Worm (Caenorhabditis elegans): ENCODE data around the gene cutl-1.

Gene cutl-1

ce11 chrV:13367024-13367423 is 38.9 kb downstream of the cutl-1 start, which contains the start of gene srx-125:
srx-125 (plus strand) TSS chrV:13367324.
- TF ChIP-seq klf-2 (GFP tag; conservative IDR thresholded peaks at IDR 0.05) (no peak), ztf-29 (GFP tag; IDR thresholded peaks at IDR 0.05) (no peak), T22C8.4 (GFP tag; IDR thresholded peaks at IDR 0.05) (no peak), ref-1 (GFP tag; conservative IDR thresholded peaks at IDR 0.05) (no peak), ztf-23 (GFP tag; IDR thresholded peaks at IDR 0.05) (no peak), cog-1 (tag; optimal IDR thresholded peaks at IDR 0.05) (no peak), flt-1 (GFP tag; IDR thresholded peaks at IDR 0.05) (no peak), tab-1 (GFP tag; IDR thresholded peaks at IDR 0.05) (no peak), med-1 (GFP tag; optimal IDR thresholded peaks at IDR 0.05; ENCODE audit: insufficient read depth) (no peak)

ce11 chrV:13366488-13366887 is 39.4 kb downstream of the cutl-1 start:
- no peak for TF ChIP-seq flt-1 (GFP tag; IDR thresholded peaks at IDR 0.05)
- no peak for TF ChIP-seq T22C8.4 (GFP tag; IDR thresholded peaks at IDR 0.05)
- no peak for TF ChIP-seq ref-1 (GFP tag; conservative IDR thresholded peaks at IDR 0.05)
- no peak for TF ChIP-seq med-1 (GFP tag; optimal IDR thresholded peaks at IDR 0.05; ENCODE audit: insufficient read depth)
- no peak for TF ChIP-seq tab-1 (GFP tag; IDR thresholded peaks at IDR 0.05)
- TF ChIP-seq ztf-29 (GFP tag; IDR thresholded peaks at IDR 0.05), result no peak
- TF ChIP-seq klf-2 (GFP tag; conservative IDR thresholded peaks at IDR 0.05), result no peak

- TF ChIP-seq cog-1 (tag; optimal IDR thresholded peaks at IDR 0.05) (no peak), flt-1 (GFP tag; IDR thresholded peaks at IDR 0.05) (no peak), tab-1 (GFP tag; IDR thresholded peaks at IDR 0.05) (no peak), ztf-29 (GFP tag; IDR thresholded peaks at IDR 0.05) (no peak), klf-2 (GFP tag; conservative IDR thresholded peaks at IDR 0.05) (no peak), ref-1 (GFP tag; conservative IDR thresholded peaks at IDR 0.05) (no peak), med-1 (GFP tag; optimal IDR thresholded peaks at IDR 0.05; ENCODE audit: insufficient read depth) (no peak), ztf-23 (GFP tag; IDR thresholded peaks at IDR 0.05) (no peak), T22C8.4 (GFP tag; IDR thresholded peaks at IDR 0.05) (no peak)
Observed at ce11 chrV:13364227-13364626, 41.7 kb downstream of the cutl-1 start.

- no peak for TF ChIP-seq tab-1 (GFP tag; IDR thresholded peaks at IDR 0.05)
- no peak for TF ChIP-seq ref-1 (GFP tag; conservative IDR thresholded peaks at IDR 0.05)
- no peak for TF ChIP-seq T22C8.4 (GFP tag; IDR thresholded peaks at IDR 0.05)
- TF ChIP-seq cog-1 (tag; optimal IDR thresholded peaks at IDR 0.05), result no peak
- no peak for TF ChIP-seq klf-2 (GFP tag; conservative IDR thresholded peaks at IDR 0.05)
- TF ChIP-seq med-1 (GFP tag; optimal IDR thresholded peaks at IDR 0.05; ENCODE audit: insufficient read depth), result no peak
- no peak for TF ChIP-seq ztf-29 (GFP tag; IDR thresholded peaks at IDR 0.05)
- TF ChIP-seq ztf-23 (GFP tag; IDR thresholded peaks at IDR 0.05), result no peak
- TF ChIP-seq flt-1 (GFP tag; IDR thresholded peaks at IDR 0.05), result no peak
Observed at ce11 chrV:13363415-13363814, 42.5 kb downstream of the cutl-1 start, which contains the start of gene srg-46. srg-46 (plus strand) TSS chrV:13363715.

ce11 chrV:13360254-13360653 is 45.7 kb downstream of the cutl-1 start, which contains the start of gene F32H5.4:
F32H5.4 (plus strand) TSS chrV:13360554.
- TF ChIP-seq cog-1 (tag; optimal IDR thresholded peaks at IDR 0.05) (no peak), med-1 (GFP tag; optimal IDR thresholded peaks at IDR 0.05; ENCODE audit: insufficient read depth) (no peak), klf-2 (GFP tag; conservative IDR thresholded peaks at IDR 0.05) (no peak), tab-1 (GFP tag; IDR thresholded peaks at IDR 0.05) (no peak), ref-1 (GFP tag; conservative IDR thresholded peaks at IDR 0.05) (no peak), ztf-29 (GFP tag; IDR thresholded peaks at IDR 0.05) (no peak), T22C8.4 (GFP tag; IDR thresholded peaks at IDR 0.05) (no peak), ztf-23 (GFP tag; IDR thresholded peaks at IDR 0.05) (no peak), flt-1 (GFP tag; IDR thresholded peaks at IDR 0.05) (no peak)

- no peak for TF ChIP-seq flt-1 (GFP tag; IDR thresholded peaks at IDR 0.05)
- TF ChIP-seq klf-2 (GFP tag; conservative IDR thresholded peaks at IDR 0.05), result no peak
- no peak for TF ChIP-seq tab-1 (GFP tag; IDR thresholded peaks at IDR 0.05)
- TF ChIP-seq T22C8.4 (GFP tag; IDR thresholded peaks at IDR 0.05), result no peak
- no peak for TF ChIP-seq med-1 (GFP tag; optimal IDR thresholded peaks at IDR 0.05; ENCODE audit: insufficient read depth)
- no peak for TF ChIP-seq ztf-29 (GFP tag; IDR thresholded peaks at IDR 0.05)
- TF ChIP-seq cog-1 (tag; optimal IDR thresholded peaks at IDR 0.05), result no peak
- TF ChIP-seq ztf-23 (GFP tag; IDR thresholded peaks at IDR 0.05), result no peak
- TF ChIP-seq ref-1 (GFP tag; conservative IDR thresholded peaks at IDR 0.05), result no peak
Observed at ce11 chrV:13358823-13359592, 46.9 kb downstream of the cutl-1 start, which contains the start of gene F32H5.3. F32H5.3 (plus strand) TSS chrV:13359335.

- TF ChIP-seq flt-1 (GFP tag; IDR thresholded peaks at IDR 0.05) (no peak), cog-1 (tag; optimal IDR thresholded peaks at IDR 0.05) (no peak), med-1 (GFP tag; optimal IDR thresholded peaks at IDR 0.05; ENCODE audit: insufficient read depth) (no peak), ztf-29 (GFP tag; IDR thresholded peaks at IDR 0.05) (no peak), tab-1 (GFP tag; IDR thresholded peaks at IDR 0.05) (no peak), klf-2 (GFP tag; conservative IDR thresholded peaks at IDR 0.05) (no peak), T22C8.4 (GFP tag; IDR thresholded peaks at IDR 0.05) (no peak), ztf-23 (GFP tag; IDR thresholded peaks at IDR 0.05) (no peak)
Observed at ce11 chrV:13357652-13358281, 48.1 kb downstream of the cutl-1 start, which contains the start of gene F32H5.1. F32H5.1 (minus strand) TSS chrV:13358037.

ce11 chrV:13356210-13356609 is 49.7 kb downstream of the cutl-1 start:
- TF ChIP-seq T22C8.4 (GFP tag; IDR thresholded peaks at IDR 0.05), result no peak
- no peak for TF ChIP-seq ref-1 (GFP tag; conservative IDR thresholded peaks at IDR 0.05)
- no peak for TF ChIP-seq med-1 (GFP tag; optimal IDR thresholded peaks at IDR 0.05; ENCODE audit: insufficient read depth)
- no peak for TF ChIP-seq tab-1 (GFP tag; IDR thresholded peaks at IDR 0.05)
- no peak for TF ChIP-seq ztf-29 (GFP tag; IDR thresholded peaks at IDR 0.05)
- TF ChIP-seq cog-1 (tag; optimal IDR thresholded peaks at IDR 0.05), result no peak
- TF ChIP-seq ztf-23 (GFP tag; IDR thresholded peaks at IDR 0.05), result no peak
- no peak for TF ChIP-seq flt-1 (GFP tag; IDR thresholded peaks at IDR 0.05)
- TF ChIP-seq klf-2 (GFP tag; conservative IDR thresholded peaks at IDR 0.05), result no peak

Data from whole organism, midembryonic.